Fruit fly (Drosophila melanogaster): ENCODE results near the gene CG14260.

DNA sequence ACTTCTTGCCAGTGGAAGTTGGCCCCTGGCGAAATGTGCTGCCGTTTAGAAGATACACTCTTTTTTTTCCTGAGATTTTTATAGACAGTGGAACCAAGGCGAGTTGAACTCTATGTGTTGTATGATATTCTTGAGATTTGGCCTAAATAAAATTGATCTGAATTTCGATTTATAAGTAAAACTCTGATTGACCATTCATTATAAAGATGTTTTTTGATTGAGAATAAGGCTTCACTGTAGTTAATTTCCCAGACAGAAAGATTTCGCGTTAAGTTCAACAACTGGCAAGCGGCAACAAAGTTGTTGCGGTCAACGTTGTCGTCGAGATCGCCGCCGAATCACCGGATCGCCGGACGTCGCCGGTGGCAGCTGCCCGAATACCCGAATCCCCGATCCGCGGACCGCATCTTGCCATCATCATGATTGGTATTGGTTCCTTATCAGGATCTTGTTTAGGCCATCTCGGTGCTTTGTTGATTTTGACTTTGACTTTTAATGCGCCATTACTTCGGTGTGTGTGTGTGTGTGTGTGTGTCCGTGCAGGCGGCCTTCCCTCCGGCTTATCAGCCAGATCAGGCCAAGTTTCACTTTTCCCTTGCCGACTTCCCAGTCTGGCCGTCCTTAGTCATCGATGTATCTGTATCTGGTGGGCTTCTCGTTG, 43.1 kb upstream of the CG14260 start:
- peak; percentile 23 for TF ChIP-seq h (GFP tag; optimal IDR thresholded peaks at IDR 0.05)
- no peak for TF ChIP-seq usp (GFP tag; optimal IDR thresholded peaks at IDR 0.05)
- no peak for TF ChIP-seq GATAd (GFP tag; optimal IDR thresholded peaks at IDR 0.05)
- TF ChIP-seq jim (GFP tag; optimal IDR thresholded peaks at IDR 0.05), result no peak
- TF ChIP-seq br (GFP tag; optimal IDR thresholded peaks at IDR 0.05), result no peak
- TF ChIP-seq dmrt93B (GFP tag; optimal IDR thresholded peaks at IDR 0.05), result no peak
- no peak for TF ChIP-seq Abd-B (GFP tag; optimal IDR thresholded peaks at IDR 0.05)
- TF ChIP-seq Myc (optimal IDR thresholded peaks at IDR 0.05), result no peak

Data from whole organism, wandering third instar larva.